Fruit fly (Drosophila melanogaster): ENCODE data around the gene Hsp68.

The Hsp68 gene

dm6 chr3R:24106059-24106631 is 49.0 kb upstream of the Hsp68 start:
- peak; percentile 39 for TF ChIP-seq CG10209 (GFP tag; optimal IDR thresholded peaks at IDR 0.05)
- TF ChIP-seq Rx (GFP tag; IDR thresholded peaks at IDR 0.05): no peak
- TF ChIP-seq fd96Cb (tag; optimal IDR thresholded peaks at IDR 0.05): peak; percentile 1
- TF ChIP-seq CG2202 (tag; optimal IDR thresholded peaks at IDR 0.05): no peak
- peak; percentile 64 for TF ChIP-seq BtbVII (GFP tag; optimal IDR thresholded peaks at IDR 0.05)
- TF ChIP-seq CG11504 (tag; optimal IDR thresholded peaks at IDR 0.05): peak; percentile 32
- TF ChIP-seq CG11456 (GFP tag; IDR thresholded peaks at IDR 0.05): no peak
- no peak for TF ChIP-seq bowl (GFP tag; IDR thresholded peaks at IDR 0.05)
- TF ChIP-seq CG32772 (GFP tag; IDR thresholded peaks at IDR 0.05): no peak
- TF ChIP-seq jumu (GFP tag; optimal IDR thresholded peaks at IDR 0.05): no peak
- TF ChIP-seq CG10979 (tag; optimal IDR thresholded peaks at IDR 0.05): peak; percentile 55
- peak; percentile 41 for TF ChIP-seq Max (GFP tag; optimal IDR thresholded peaks at IDR 0.05)
- no peak for TF ChIP-seq CG31388 (GFP tag; optimal IDR thresholded peaks at IDR 0.05)
- no peak for TF ChIP-seq CG30431 (GFP tag; optimal IDR thresholded peaks at IDR 0.05)
- TF ChIP-seq toy (GFP tag; IDR thresholded peaks at IDR 0.05): no peak
- TF ChIP-seq CG13123 (GFP tag; optimal IDR thresholded peaks at IDR 0.05): peak; percentile 8
- peak; percentile 16 for TF ChIP-seq CG5180 (GFP tag; optimal IDR thresholded peaks at IDR 0.05)
- TF ChIP-seq peb (GFP tag; IDR thresholded peaks at IDR 0.05): no peak
- TF ChIP-seq CG12391 (tag; optimal IDR thresholded peaks at IDR 0.05): peak; percentile 57
- peak; percentile 0 for TF ChIP-seq CG8388 (GFP tag; optimal IDR thresholded peaks at IDR 0.05)
- TF ChIP-seq HLHmδ (GFP tag; optimal IDR thresholded peaks at IDR 0.05): no peak
- TF ChIP-seq CG14710 (tag; optimal IDR thresholded peaks at IDR 0.05): peak; percentile 17
- peak; percentile 82 for TF ChIP-seq corto (GFP tag; optimal IDR thresholded peaks at IDR 0.05)
- peak; percentile 11 for TF ChIP-seq tx (GFP tag; optimal IDR thresholded peaks at IDR 0.05)
- TF ChIP-seq CG11247 (GFP tag; IDR thresholded peaks at IDR 0.05): no peak
- TF ChIP-seq CG10654 (GFP tag; optimal IDR thresholded peaks at IDR 0.05): peak; percentile 11
- TF ChIP-seq sr (GFP tag; IDR thresholded peaks at IDR 0.05): no peak
- TF ChIP-seq CG18262 (tag; optimal IDR thresholded peaks at IDR 0.05): peak; percentile 33
- peak; percentile 22 for TF ChIP-seq Asciz (GFP tag; optimal IDR thresholded peaks at IDR 0.05)
- peak; percentile 5 for TF ChIP-seq CG7928 (GFP tag; optimal IDR thresholded peaks at IDR 0.05)
- no peak for TF ChIP-seq CG4282 (GFP tag; optimal IDR thresholded peaks at IDR 0.05)
- peak; percentile 18 for TF ChIP-seq CG12155 (GFP tag; optimal IDR thresholded peaks at IDR 0.05)
- no peak for TF ChIP-seq sug (tag; optimal IDR thresholded peaks at IDR 0.05)
- TF ChIP-seq CG1603 (tag; optimal IDR thresholded peaks at IDR 0.05): peak; percentile 52
- TF ChIP-seq BEAF-32 (GFP tag; optimal IDR thresholded peaks at IDR 0.05): no peak
- no peak for TF ChIP-seq Nf-YA (GFP tag; IDR thresholded peaks at IDR 0.05)
- TF ChIP-seq CG7271 (tag; optimal IDR thresholded peaks at IDR 0.05): no peak
- peak; percentile 73 for TF ChIP-seq CG3281 (GFP tag; optimal IDR thresholded peaks at IDR 0.05)
- TF ChIP-seq Fer2 (tag; optimal IDR thresholded peaks at IDR 0.05): peak; percentile 19
- TF ChIP-seq kni (GFP tag; optimal IDR thresholded peaks at IDR 0.05): no peak
- no peak for TF ChIP-seq nau (GFP tag; optimal IDR thresholded peaks at IDR 0.05)
- peak; percentile 51 for TF ChIP-seq gcm (GFP tag; optimal IDR thresholded peaks at IDR 0.05)
- TF ChIP-seq vfl (GFP tag; optimal IDR thresholded peaks at IDR 0.05): no peak
- TF ChIP-seq CG16813 (GFP tag; IDR thresholded peaks at IDR 0.05; ENCODE audit: partially characterized antibody): no peak
- no peak for TF ChIP-seq gcm2 (GFP tag; optimal IDR thresholded peaks at IDR 0.05)
- TF ChIP-seq CG12942 (GFP tag; optimal IDR thresholded peaks at IDR 0.05): peak; percentile 29
- peak; percentile 37 for TF ChIP-seq grau (tag; optimal IDR thresholded peaks at IDR 0.05)
- no peak for TF ChIP-seq CG17361 (GFP tag; IDR thresholded peaks at IDR 0.05)
- TF ChIP-seq HLH54F (GFP tag; optimal IDR thresholded peaks at IDR 0.05): peak; percentile 16
- no peak for TF ChIP-seq CG6654 (GFP tag; optimal IDR thresholded peaks at IDR 0.05)

Measured in whole organism, embryonic.